Fruit fly (Drosophila melanogaster): Measurements from ENCODE around the gene aop.
A peak's percentile ranks its signal among the peaks of the same experiment; 100 is the strongest.

Gene aop

dm6 chr2L:2177969-2178809 lies at the start of gene aop:
Gene aop, minus strand, starts transcription at chr2L:2178754.
- peak; percentile 55 for TF ChIP-seq CG17801 (GFP tag; optimal IDR thresholded peaks at IDR 0.05; ENCODE audit: partially characterized antibody)

- peak; percentile 35 for TF ChIP-seq CG17801 (GFP tag; optimal IDR thresholded peaks at IDR 0.05; ENCODE audit: partially characterized antibody)
These were observed 48.8 kb upstream of the aop start for dm6 chr2L:2227316-2227715.

- peak; percentile 86 for TF ChIP-seq CG17801 (GFP tag; optimal IDR thresholded peaks at IDR 0.05; ENCODE audit: partially characterized antibody)
These were observed 47.9 kb upstream of the aop start, which contains the start of the genes CG15387 and sau for dm6 chr2L:2226259-2227121. Gene CG15387, minus strand, starts transcription at chr2L:2226294. Gene sau, plus strand, starts transcription at chr2L:2226342.

DNA sequence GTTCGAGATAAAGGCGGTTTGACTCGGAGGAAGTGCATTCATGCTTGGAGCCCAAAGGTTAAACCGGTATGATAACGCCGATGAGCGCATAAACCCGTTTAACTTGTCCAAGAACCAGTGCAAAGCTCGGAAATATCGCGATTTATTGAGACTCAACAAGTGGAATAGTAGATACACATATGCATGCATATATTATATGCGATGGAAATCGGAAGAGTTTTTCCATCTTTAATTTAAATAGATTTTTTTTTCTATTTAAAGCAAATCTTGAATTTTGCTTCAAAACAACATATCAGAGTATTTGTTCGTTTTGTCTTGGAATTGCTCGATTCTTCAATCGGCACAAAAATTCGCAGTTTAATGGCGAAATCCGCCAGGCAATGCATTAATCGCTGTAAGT lies 43.8 kb upstream of the aop start:
- no peak for TF ChIP-seq CG17801 (GFP tag; optimal IDR thresholded peaks at IDR 0.05; ENCODE audit: partially characterized antibody)

- peak; percentile 99 for TF ChIP-seq CG17801 (GFP tag; optimal IDR thresholded peaks at IDR 0.05; ENCODE audit: partially characterized antibody)
These were observed 43.1 kb upstream of the aop start for dm6 chr2L:2221649-2222150.

DNA sequence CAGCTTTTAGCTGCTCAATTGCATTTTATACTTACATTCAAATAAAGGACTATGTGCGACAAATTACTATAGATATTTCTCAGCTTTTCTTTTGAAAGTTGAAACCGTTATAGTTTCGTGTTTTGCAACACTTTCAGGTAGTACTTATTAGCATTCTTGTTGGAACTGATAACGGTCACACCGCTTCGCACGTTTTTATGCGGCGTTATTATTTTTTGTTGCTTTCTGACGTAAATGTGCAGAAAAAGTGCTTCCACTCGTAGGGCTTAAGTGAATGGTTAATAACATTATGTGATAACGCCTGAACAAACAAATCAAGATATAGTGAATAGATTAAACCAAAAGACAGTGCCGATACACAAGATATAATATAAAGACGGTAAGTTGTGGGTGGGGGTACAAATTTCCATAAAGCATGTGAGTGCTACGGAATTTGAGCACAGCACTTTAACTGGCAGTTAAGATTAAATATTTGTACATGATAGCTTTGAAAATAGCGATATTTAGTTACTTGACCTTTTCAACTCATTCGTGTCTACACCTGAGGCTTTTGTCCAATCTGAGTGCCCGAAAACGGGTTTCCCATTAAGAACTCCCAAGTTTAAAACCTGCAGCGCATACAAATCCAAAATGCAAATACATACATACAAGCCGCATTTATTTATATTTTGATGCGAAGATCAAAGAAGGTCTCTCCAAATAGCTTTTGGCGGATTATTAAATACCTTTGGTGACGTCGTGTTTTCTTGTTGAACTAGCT lies 42.2 kb upstream of the aop start, which contains the start of gene papi:
TSS of gene papi (plus strand) at position 176 of the 760 bp plus-strand sequence.
- TF ChIP-seq CG17801 (GFP tag; optimal IDR thresholded peaks at IDR 0.05; ENCODE audit: partially characterized antibody) = no peak

DNA sequence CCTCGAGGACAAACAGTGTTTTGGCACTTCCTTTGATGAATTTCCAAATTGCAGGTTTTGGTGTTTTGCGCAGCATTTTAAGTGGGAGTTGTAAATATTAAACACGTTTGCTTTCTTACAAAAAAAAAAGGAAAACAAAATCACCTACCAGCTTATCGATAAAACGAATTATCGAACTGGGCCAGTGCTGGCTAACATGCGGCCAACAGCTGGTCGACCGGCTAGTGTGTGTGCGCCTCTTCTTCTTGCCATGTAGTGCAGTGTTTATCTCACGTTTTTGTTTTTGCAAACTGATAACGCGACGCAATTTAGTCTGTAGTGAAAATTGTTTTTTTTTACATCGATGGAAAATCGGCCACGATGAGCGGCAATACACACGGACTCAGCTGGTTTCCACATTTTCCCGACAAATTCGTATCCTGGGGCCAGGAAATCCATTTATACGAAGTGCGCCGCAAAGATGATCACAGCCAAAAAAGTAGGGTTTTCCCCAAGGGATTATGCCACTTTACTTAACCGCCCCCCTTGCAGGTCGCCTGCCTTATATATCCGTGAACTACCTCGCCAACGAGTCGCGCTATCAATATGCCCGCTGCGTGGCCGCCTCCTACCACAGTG lies 38.6 kb upstream of the aop start, which contains the start of the genes CG15386, CG42371 and mio:
TSS of gene CG15386 (minus strand) at position 180 of the 618 bp plus-strand sequence.
TSS of gene CG42371 (minus strand) at position 180 of the 618 bp plus-strand sequence.
TSS of gene mio (plus strand) at position 224 of the 618 bp plus-strand sequence.
- peak; percentile 60 for TF ChIP-seq CG17801 (GFP tag; optimal IDR thresholded peaks at IDR 0.05; ENCODE audit: partially characterized antibody)

DNA sequence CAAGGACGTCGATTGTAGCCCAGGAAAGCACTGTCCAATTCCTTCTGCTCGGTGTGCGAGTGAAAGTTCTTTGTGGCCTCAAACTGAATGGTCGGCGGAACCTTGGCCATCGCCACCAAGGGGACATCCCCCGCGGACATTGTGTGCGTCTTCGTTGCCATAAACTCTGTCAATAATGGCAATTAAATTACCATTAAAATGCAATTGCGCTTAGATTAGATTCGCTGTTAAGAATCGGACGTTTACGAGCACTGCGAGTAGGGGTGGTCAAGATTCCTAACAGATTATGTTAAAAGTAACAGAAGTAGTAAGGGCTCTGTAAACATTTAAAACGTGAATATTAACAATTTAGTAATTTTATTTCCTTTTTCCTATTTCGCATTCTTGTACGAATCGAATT lies 37.5 kb upstream of the aop start, which contains the start of gene daed:
TSS of gene daed (minus strand) at position 247 of the 400 bp plus-strand sequence.
- TF ChIP-seq CG17801 (GFP tag; optimal IDR thresholded peaks at IDR 0.05; ENCODE audit: partially characterized antibody) = no peak

- TF ChIP-seq CG17801 (GFP tag; optimal IDR thresholded peaks at IDR 0.05; ENCODE audit: partially characterized antibody) = peak; percentile 43
These were observed 35.5 kb upstream of the aop start, which contains the start of the genes Uch and CG34174 for dm6 chr2L:2214004-2214403. Gene Uch, minus strand, starts transcription at chr2L:2214211. Gene CG34174, plus strand, starts transcription at chr2L:2214266.

- TF ChIP-seq CG17801 (GFP tag; optimal IDR thresholded peaks at IDR 0.05; ENCODE audit: partially characterized antibody) = no peak
These were observed 33.9 kb upstream of the aop start, which contains the start of gene CG15385 for dm6 chr2L:2212478-2212877. Gene CG15385, minus strand, starts transcription at chr2L:2212571.

DNA sequence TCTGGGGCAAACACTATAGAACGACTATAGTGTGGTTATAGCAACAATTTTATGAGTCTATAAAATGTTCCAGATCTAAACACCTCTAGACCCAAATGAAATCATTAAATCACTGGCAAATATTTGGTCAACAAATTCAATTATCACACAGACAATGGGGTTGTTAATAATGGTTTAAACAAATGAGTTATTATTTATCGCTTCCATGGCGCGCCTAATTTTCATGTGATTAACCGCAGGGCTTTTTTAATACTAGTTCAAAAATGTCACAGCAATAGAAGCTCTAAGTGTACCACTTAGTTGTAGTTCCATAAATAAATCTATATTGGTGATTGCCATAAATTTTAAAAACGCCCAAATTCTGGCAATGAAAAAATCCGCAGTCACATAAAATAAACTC lies 30.4 kb upstream of the aop start, which contains the start of gene CG33124:
TSS of gene CG33124 (minus strand) at position 101 of the 400 bp plus-strand sequence.
- TF ChIP-seq CG17801 (GFP tag; optimal IDR thresholded peaks at IDR 0.05; ENCODE audit: partially characterized antibody) = no peak

dm6 chr2L:2206066-2206465 lies 27.5 kb upstream of the aop start, which contains the start of gene CG31668:
Gene CG31668, minus strand, starts transcription at chr2L:2206166.
- no peak for TF ChIP-seq CG17801 (GFP tag; optimal IDR thresholded peaks at IDR 0.05; ENCODE audit: partially characterized antibody)
